Worm (Caenorhabditis elegans) whole organism, L4 larva: Measurements from ENCODE around the gene fbl-1.
A peak's percentile ranks its signal among the peaks of the same experiment; 100 is the strongest.

ENCODE experiments used
- F26F4.8 ChIP-seq: fragments of 200-800 bp; sonication (Bioruptor generic); conservative IDR thresholded peaks from 2 replicates; pipeline ENCODE4 v1.3.6; 2022; ENCODE audit warnings: missing genetic modification characterization, missing compliant biosample characterization
- F49E8.2 ChIP-seq: sonication (generic microtip); optimal IDR thresholded peaks from 2 replicates; lab custom pipeline; 2016; ENCODE audit warnings: missing compliant biosample characterization, mild to moderate bottlenecking, missing genetic modification characterization, borderline replicate concordance
- T20F7.1 ChIP-seq: fragments of 200-800 bp; sonication (Bioruptor generic); optimal IDR thresholded peaks from 2 replicates; lab custom pipeline; 2018; ENCODE audit warnings: mild to moderate bottlenecking, missing genetic modification characterization, missing compliant biosample characterization
- Y105C5A.15 ChIP-seq: fragments of 200-800 bp; sonication (Bioruptor generic); IDR thresholded peaks from 2 replicates; pipeline ENCODE4 v1.3.6; 2022; ENCODE audit warnings: missing genetic modification characterization, missing compliant biosample characterization
- Y48G9A.11 ChIP-seq: fragments of 200-800 bp; sonication (Bioruptor generic); IDR thresholded peaks from 2 replicates; pipeline ENCODE4 v1.3.6; 2022; ENCODE audit warnings: missing genetic modification reagents, missing genetic modification characterization, missing compliant biosample characterization
- ZK337.2 ChIP-seq: fragments of 200-800 bp; sonication (Bioruptor generic); IDR thresholded peaks from 2 replicates; pipeline ENCODE4 v1.3.6; 2022; ENCODE audit warnings: missing genetic modification reagents, missing genetic modification characterization, missing compliant biosample characterization
- aha-1 ChIP-seq: fragments of 150-350 bp; peaks from one replicate; lab custom pipeline; 2014; ENCODE audit warnings: missing biosample characterization, missing genetic modification characterization
- ama-1 ChIP-seq: fragments of 150-350 bp; optimal IDR thresholded peaks from 2 replicates; lab custom pipeline; 2014; ENCODE audit warnings: inconsistent platforms, mixed read lengths
- arid-1 ChIP-seq: fragments of 200-800 bp; sonication (Bioruptor generic); conservative IDR thresholded peaks from 2 replicates; pipeline ENCODE4 v1.3.6; 2022; ENCODE audit warnings: missing genetic modification reagents, missing genetic modification characterization, missing compliant biosample characterization
- ceh-32 ChIP-seq: sonication (generic microtip); optimal IDR thresholded peaks from 2 replicates; lab custom pipeline; 2016; ENCODE audit warnings: mild to moderate bottlenecking, missing genetic modification characterization, missing compliant biosample characterization; ENCODE audit not compliant: poor library complexity
- ceh-62 ChIP-seq: sonication (generic microtip); optimal IDR thresholded peaks from 2 replicates; lab custom pipeline; 2017; ENCODE audit warnings: missing biosample characterization, missing genetic modification characterization
- ces-1 ChIP-seq: fragments of 150-350 bp; sonication (generic microtip); optimal IDR thresholded peaks from 4 replicates; lab custom pipeline; 2014; ENCODE audit warnings: missing biosample characterization, missing genetic modification reagents, missing genetic modification characterization
- ctbp-1 ChIP-seq: fragments of 200-800 bp; sonication (Bioruptor generic); IDR thresholded peaks from 2 replicates; pipeline ENCODE4 v1.3.6; 2022; ENCODE audit warnings: missing genetic modification reagents, missing genetic modification characterization, missing compliant biosample characterization
- daf-12 ChIP-seq: fragments of 150-350 bp; optimal IDR thresholded peaks from 2 replicates; lab custom pipeline; 2014; ENCODE audit warnings: missing biosample characterization, missing genetic modification reagents, missing genetic modification characterization
- daf-19 ChIP-seq: fragments of 200-800 bp; sonication (Bioruptor generic); conservative IDR thresholded peaks from 2 replicates; pipeline ENCODE4 v1.3.6; 2022; ENCODE audit warnings: missing genetic modification characterization, missing compliant biosample characterization
- dmd-6 ChIP-seq: fragments of 200-800 bp; sonication (Bioruptor generic); IDR thresholded peaks from 2 replicates; pipeline ENCODE4 v1.3.6; 2022; ENCODE audit warnings: missing genetic modification reagents, missing genetic modification characterization, missing compliant biosample characterization
- dpl-1 ChIP-seq: fragments of 150-350 bp; optimal IDR thresholded peaks from 2 replicates; lab custom pipeline; 2014; ENCODE audit warnings: missing biosample characterization, missing genetic modification reagents, missing genetic modification characterization
- fkh-10 ChIP-seq: fragments of 150-350 bp; optimal IDR thresholded peaks from 2 replicates; lab custom pipeline; 2014; ENCODE audit warnings: missing biosample characterization, missing genetic modification reagents, missing genetic modification characterization
- gei-8 ChIP-seq: fragments of 200-800 bp; sonication (Bioruptor generic); optimal IDR thresholded peaks from 2 replicates; lab custom pipeline; 2018; ENCODE audit warnings: mild to moderate bottlenecking, missing genetic modification characterization, missing compliant biosample characterization
- hif-1 ChIP-seq, 2 experiments: sonication (generic microtip); optimal IDR thresholded peaks; 2 replicates each; lab custom pipeline; 2016 to 2017; ENCODE audit warnings: missing compliant biosample characterization in 2 of 2, missing genetic modification characterization in 2 of 2, missing genetic modification reagents in 2 of 2, missing genotype in 2 of 2, mild to moderate bottlenecking in 1 of 2
- hlh-30 ChIP-seq: sonication (generic microtip); optimal IDR thresholded peaks from 2 replicates; lab custom pipeline; 2017; ENCODE audit warnings: antibody characterized with exemption, mild to moderate bottlenecking, missing genetic modification characterization, missing compliant biosample characterization; ENCODE audit not compliant: insufficient read depth
- jun-1 ChIP-seq: fragments of 150-350 bp; optimal IDR thresholded peaks from 2 replicates; lab custom pipeline; 2014; ENCODE audit warnings: missing biosample characterization, missing genetic modification reagents, missing genetic modification characterization
- lim-7 ChIP-seq: fragments of 200-800 bp; sonication (Bioruptor generic); IDR thresholded peaks from 2 replicates; pipeline ENCODE4 v1.3.6; 2022; ENCODE audit warnings: missing genetic modification characterization, missing compliant biosample characterization
- lin-1 ChIP-seq: fragments of 200-800 bp; sonication (Bioruptor generic); IDR thresholded peaks from 2 replicates; pipeline ENCODE4 v1.3.6; 2022; ENCODE audit warnings: missing genetic modification reagents, missing genetic modification characterization, missing compliant biosample characterization
- lin-15B ChIP-seq: fragments of 150-350 bp; sonication (generic microtip); optimal IDR thresholded peaks from 3 replicates; lab custom pipeline; 2014; ENCODE audit warnings: missing biosample characterization, missing genetic modification characterization
- lin-29 ChIP-seq: fragments of 200-800 bp; sonication (Bioruptor generic); IDR thresholded peaks from 2 replicates; pipeline ENCODE4 v1.3.6; 2022; ENCODE audit warnings: missing genetic modification reagents, missing genetic modification characterization, missing compliant biosample characterization
- lin-38 ChIP-seq: fragments of 200-800 bp; sonication (Bioruptor generic); IDR thresholded peaks from 2 replicates; pipeline ENCODE4 v1.3.6; 2022; ENCODE audit warnings: missing genetic modification reagents, missing genetic modification characterization, missing compliant biosample characterization
- lin-39 ChIP-seq: fragments of 150-350 bp; optimal IDR thresholded peaks from 2 replicates; lab custom pipeline; 2014; ENCODE audit warnings: missing biosample characterization, missing genetic modification reagents, missing genetic modification characterization
- madf-9 ChIP-seq: fragments of 200-800 bp; sonication (Bioruptor generic); conservative IDR thresholded peaks from 2 replicates; pipeline ENCODE4 v1.3.6; 2022; ENCODE audit warnings: missing genetic modification reagents, missing genetic modification characterization, missing compliant biosample characterization
- mdl-1 ChIP-seq, 2 experiments: fragments of 150-350 bp in 1 of 2; sonication (generic microtip) in 1 of 2; optimal IDR thresholded peaks; 2 replicates each; lab custom pipeline; 2014 to 2017; ENCODE audit warnings: missing biosample characterization in 2 of 2, missing genetic modification characterization in 2 of 2
- mdt-29 ChIP-seq: fragments of 200-800 bp; sonication (Bioruptor generic); IDR thresholded peaks from 2 replicates; pipeline ENCODE4 v1.3.6; 2022; ENCODE audit warnings: missing genetic modification reagents, missing genetic modification characterization, missing compliant biosample characterization
- mes-2 ChIP-seq: sonication (generic microtip); optimal IDR thresholded peaks from 2 replicates; lab custom pipeline; 2016; ENCODE audit warnings: missing genotype, mild to moderate bottlenecking, missing genetic modification characterization, missing compliant biosample characterization; ENCODE audit not compliant: poor library complexity, severe bottlenecking
- mxl-2 ChIP-seq: fragments of 200-800 bp; sonication (Bioruptor generic); conservative IDR thresholded peaks from 2 replicates; pipeline ENCODE4 v1.3.6; 2022; ENCODE audit warnings: missing genetic modification reagents, missing genetic modification characterization, missing compliant biosample characterization
- nhr-11 ChIP-seq: fragments of 150-350 bp; optimal IDR thresholded peaks from 2 replicates; lab custom pipeline; 2014; ENCODE audit warnings: missing biosample characterization, missing genetic modification characterization
- nhr-28 ChIP-seq: fragments of 150-350 bp; optimal IDR thresholded peaks from 2 replicates; lab custom pipeline; 2014; ENCODE audit warnings: missing biosample characterization, missing genetic modification characterization
- pha-4 ChIP-seq, 2 experiments: fragments of 150-350 bp in 1 of 2; fragments of 200-800 bp in 1 of 2; sonication (Bioruptor generic) in 1 of 2; IDR thresholded peaks in 1 of 2; optimal IDR thresholded peaks in 1 of 2; 2 replicates each; pipeline versions ENCODE4 v1.3.6 to Lab custom; 2014 to 2022; ENCODE audit warnings: missing genetic modification characterization in 2 of 2, missing genetic modification reagents in 2 of 2, missing biosample characterization in 1 of 2, missing compliant biosample characterization in 1 of 2
- php-3 ChIP-seq: fragments of 200-800 bp; sonication (Bioruptor generic); IDR thresholded peaks from 2 replicates; pipeline ENCODE4 v1.3.6; 2022; ENCODE audit warnings: missing genetic modification reagents, missing genetic modification characterization, missing compliant biosample characterization
- rbr-2 ChIP-seq: sonication (generic microtip); optimal IDR thresholded peaks from 2 replicates; lab custom pipeline; 2016; ENCODE audit warnings: missing genotype, missing genetic modification characterization, missing compliant biosample characterization
- sdz-12 ChIP-seq: fragments of 200-800 bp; sonication (Bioruptor generic); optimal IDR thresholded peaks from 2 replicates; lab custom pipeline; 2018; ENCODE audit warnings: mild to moderate bottlenecking, missing genetic modification characterization, missing compliant biosample characterization
- skn-1 ChIP-seq: fragments of 150-350 bp; optimal IDR thresholded peaks from 2 replicates; lab custom pipeline; 2014; ENCODE audit warnings: missing biosample characterization, missing genetic modification characterization
- snpc-1.2 ChIP-seq: fragments of 200-800 bp; sonication (Bioruptor generic); IDR thresholded peaks from 2 replicates; pipeline ENCODE4 v1.3.6; 2022; ENCODE audit warnings: missing genetic modification reagents, missing genetic modification characterization, missing compliant biosample characterization
- spr-1 ChIP-seq: sonication (generic microtip); optimal IDR thresholded peaks from 2 replicates; lab custom pipeline; 2016; ENCODE audit warnings: mild to moderate bottlenecking, missing genetic modification characterization, missing compliant biosample characterization
- tra-1 ChIP-seq: fragments of 200-800 bp; sonication (Bioruptor generic); IDR thresholded peaks from 2 replicates; pipeline ENCODE4 v1.3.6; 2022; ENCODE audit warnings: missing genetic modification reagents, missing genetic modification characterization, missing compliant biosample characterization
- unc-62 ChIP-seq, 3 experiments: fragments of 150-350 bp in 1 of 3; sonication (generic microtip); optimal IDR thresholded peaks in 2 of 3; peaks in 1 of 3; 1 replicate in 1 of 3; 2 replicates in 2 of 3; lab custom pipeline; 2014 to 2017; ENCODE audit warnings: missing biosample characterization in 3 of 3, missing genetic modification characterization in 3 of 3, missing genetic modification reagents in 3 of 3, missing genotype in 1 of 3
- vab-7 ChIP-seq: fragments of 200-800 bp; sonication (Bioruptor generic); IDR thresholded peaks from 2 replicates; pipeline ENCODE4 v1.3.6; 2022; ENCODE audit warnings: missing genetic modification reagents, missing genetic modification characterization, missing compliant biosample characterization
- zfp-2 ChIP-seq: sonication (generic microtip); optimal IDR thresholded peaks from 2 replicates; lab custom pipeline; 2016; ENCODE audit warnings: mild to moderate bottlenecking, missing genetic modification characterization, missing compliant biosample characterization
- zip-2 ChIP-seq: fragments of 150-350 bp; optimal IDR thresholded peaks from 2 replicates; lab custom pipeline; 2014; ENCODE audit warnings: missing biosample characterization, missing genetic modification characterization

The fbl-1 gene

DNA sequence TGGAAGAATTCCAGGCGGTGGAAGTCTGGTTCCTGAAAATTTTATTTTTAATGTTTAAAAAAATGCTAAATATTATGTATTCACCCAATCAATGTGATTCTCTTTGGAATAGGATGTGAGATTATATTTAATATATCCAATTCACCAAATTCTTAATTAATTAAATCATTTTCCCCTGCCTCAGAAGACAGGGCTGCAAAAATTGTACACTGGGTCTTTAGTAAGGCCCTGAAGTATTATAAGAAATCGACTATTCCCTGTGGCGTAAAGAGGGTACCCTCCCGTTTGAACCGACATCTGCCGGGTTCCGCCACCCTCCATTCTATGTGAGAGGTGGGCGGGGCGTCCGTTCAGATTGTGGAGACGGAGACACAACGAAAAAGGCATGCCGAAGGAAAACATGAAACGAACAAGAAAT, 29.4 kb upstream of the fbl-1 start (continued):
- TF ChIP-seq ZK337.2 (GFP tag; lab: Robert Waterston, UW) (no peak), lin-29 (GFP tag; lab: Robert Waterston, UW) (no peak), ceh-32 (tag; lab: Kevin White, UChicago) (peak; percentile 46), Y48G9A.11 (GFP tag; lab: Robert Waterston, UW) (peak; percentile 68; the same call in 1 of the 2 replicates), lin-38 (peak; percentile 76), tra-1 (GFP tag; lab: Robert Waterston, UW) (0 out of 2 replicates have a peak, but pooled peaks have one; percentile 17), mdt-29 (GFP tag; lab: Robert Waterston, UW) (0 out of 2 replicates have a peak, but pooled peaks have one; percentile 28), mdl-1 (tag; optimal IDR thresholded peaks at IDR 0.05; lab: Kevin White, UChicago) (peak in 1 of 2 experiments; percentile 71), jun-1 (tag; lab: Kevin White, UChicago) (peak; percentile 1), nhr-28 (tag; lab: Kevin White, UChicago) (no peak), php-3 (GFP tag; lab: Robert Waterston, UW) (no peak; the same call in 1 of the 2 replicates), dpl-1 (peak; percentile 41), madf-9 (GFP tag; lab: Robert Waterston, UW) (0 out of 2 replicates have a peak, but pooled peaks have one; percentile 40), F49E8.2 (tag; lab: Kevin White, UChicago) (peak; percentile 62), lin-15B (no peak), arid-1 (GFP tag; lab: Robert Waterston, UW) (peak; percentile 61; the same call in 1 of the 2 replicates), sdz-12 (peak; percentile 75), Y105C5A.15 (0 out of 2 replicates have a peak, but pooled peaks have one; percentile 13), daf-19 (GFP tag; lab: Robert Waterston, UW) (no peak; the same call in 1 of the 2 replicates), rbr-2 (tag; lab: Kevin White, UChicago) (peak; percentile 74), gei-8 (GFP tag; lab: Kevin White, UChicago) (no peak), daf-12 (tag; lab: Kevin White, UChicago) (no peak), zip-2 (tag; lab: Kevin White, UChicago) (peak; percentile 39), vab-7 (GFP tag; lab: Robert Waterston, UW) (no peak; the same call in 1 of the 2 replicates), lim-7 (0 out of 2 replicates have a peak, but pooled peaks have one; percentile 26), lin-1 (no peak), spr-1 (tag; lab: Kevin White, UChicago) (peak; percentile 27), ama-1 (lab: Kevin White, UChicago) (peak; percentile 52), fkh-10 (peak; percentile 38), zfp-2 (no peak)

DNA sequence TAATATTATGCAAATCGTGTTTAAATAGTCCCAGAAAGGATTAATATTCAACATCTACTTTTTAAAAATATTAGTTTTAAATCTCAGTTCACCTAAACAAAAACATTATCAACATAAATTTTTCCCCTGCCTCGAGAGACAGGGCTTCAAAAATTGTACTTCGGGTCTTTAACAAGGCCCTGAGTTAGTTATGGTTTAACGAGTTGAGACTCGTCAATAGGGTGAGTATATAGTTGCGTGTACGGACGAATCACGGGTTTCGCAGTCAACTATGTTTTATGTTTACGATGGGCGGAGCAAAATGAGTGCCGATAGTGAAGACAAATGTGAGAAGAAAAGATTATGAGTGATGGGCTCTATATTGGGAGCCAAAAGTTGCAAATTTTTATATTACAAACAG, 29.0 kb upstream of the fbl-1 start:
- TF ChIP-seq lin-38 (peak; percentile 2; the same call in 1 of the 2 replicates), php-3 (GFP tag; lab: Robert Waterston, UW) (peak; percentile 43; the same call in 1 of the 2 replicates), rbr-2 (tag; lab: Kevin White, UChicago) (no peak), daf-19 (GFP tag; lab: Robert Waterston, UW) (no peak), mes-2 (tag; lab: Kevin White, UChicago) (peak; percentile 54), nhr-28 (tag; lab: Kevin White, UChicago) (no peak), pha-4 (GFP tag; IDR thresholded peaks at IDR 0.05; lab: Robert Waterston, UW) (no peak), pha-4 (tag; optimal IDR thresholded peaks at IDR 0.05; lab: Kevin White, UChicago) (no peak), nhr-11 (tag; lab: Kevin White, UChicago) (no peak), hlh-30 (tag; lab: Kevin White, UChicago) (no peak), zip-2 (tag; lab: Kevin White, UChicago) (no peak), hif-1 (tag; optimal IDR thresholded peaks at IDR 0.05; lab: Kevin White, UChicago) (no peak), lin-39 (tag; lab: Kevin White, UChicago) (no peak), jun-1 (tag; lab: Kevin White, UChicago) (no peak), ctbp-1 (GFP tag; lab: Robert Waterston, UW) (no peak), skn-1 (no peak), T20F7.1 (GFP tag; lab: Kevin White, UChicago) (no peak), mxl-2 (no peak), F26F4.8 (no peak), Y48G9A.11 (GFP tag; lab: Robert Waterston, UW) (no peak), dmd-6 (GFP tag; lab: Robert Waterston, UW) (no peak), ces-1 (GFP tag; lab: Kevin White, UChicago) (no peak), aha-1 (tag; lab: Kevin White, UChicago) (peak; percentile 99), snpc-1.2 (GFP tag; lab: Robert Waterston, UW) (0 out of 2 replicates have a peak, but pooled peaks have one; percentile 6), ZK337.2 (GFP tag; lab: Robert Waterston, UW) (no peak), unc-62 (GFP tag; optimal IDR thresholded peaks at IDR 0.05 in 1 of 2; lab: Kevin White, UChicago) (no peak), unc-62 (tag; optimal IDR thresholded peaks at IDR 0.05; lab: Kevin White, UChicago) (no peak), ceh-32 (tag; lab: Kevin White, UChicago) (no peak), ceh-62 (tag; lab: Kevin White, UChicago) (no peak)
